Worm (Caenorhabditis elegans) whole organism, mixed stage, embryonic: ENCODE data around the gene F41F3.8.

ENCODE experiments used
- blmp-1 ChIP-seq: fragments of 150-350 bp; optimal IDR thresholded peaks from 2 replicates; lab custom pipeline; 2014; ENCODE audit warnings: missing biosample characterization, missing genetic modification characterization
- ceh-39 ChIP-seq: fragments of 150-350 bp; optimal IDR thresholded peaks from 2 replicates; lab custom pipeline; 2014; ENCODE audit warnings: missing biosample characterization, missing genetic modification characterization
- ceh-83 ChIP-seq: fragments of 200-800 bp; sonication (Bioruptor generic); optimal IDR thresholded peaks from 2 replicates; lab custom pipeline; 2018; ENCODE audit warnings: mild to moderate bottlenecking, missing genetic modification characterization, missing compliant biosample characterization
- ces-1 ChIP-seq: fragments of 150-350 bp; optimal IDR thresholded peaks from 2 replicates; lab custom pipeline; 2014; ENCODE audit warnings: missing biosample characterization, missing genetic modification reagents, missing genetic modification characterization
- cnd-1 ChIP-seq: fragments of 200-800 bp; sonication (Bioruptor generic); optimal IDR thresholded peaks from 2 replicates; lab custom pipeline; 2018; ENCODE audit warnings: mild to moderate bottlenecking, missing genetic modification characterization, missing compliant biosample characterization
- elt-1 ChIP-seq: sonication (generic microtip); optimal IDR thresholded peaks from 2 replicates; lab custom pipeline; 2017; ENCODE audit warnings: missing genetic modification characterization, mild to moderate bottlenecking, missing compliant biosample characterization, antibody characterized with exemption, moderate library complexity, borderline replicate concordance; ENCODE audit not compliant: insufficient read depth
- elt-3 ChIP-seq: fragments of 150-350 bp; optimal IDR thresholded peaks from 2 replicates; lab custom pipeline; 2014; ENCODE audit warnings: missing biosample characterization, missing genetic modification characterization
- flh-1 ChIP-seq: fragments of 200-800 bp; sonication (Bioruptor generic); optimal IDR thresholded peaks from 2 replicates; lab custom pipeline; 2018; ENCODE audit warnings: mild to moderate bottlenecking, missing genetic modification characterization, moderate library complexity, missing compliant biosample characterization
- ham-2 ChIP-seq: fragments of 200-800 bp; sonication (Bioruptor generic); optimal IDR thresholded peaks from 2 replicates; lab custom pipeline; 2018; ENCODE audit warnings: mild to moderate bottlenecking, missing genetic modification characterization, missing compliant biosample characterization
- hlh-1 ChIP-seq: fragments of 150-350 bp; optimal IDR thresholded peaks from 2 replicates; lab custom pipeline; 2014; ENCODE audit warnings: missing biosample characterization, missing genetic modification reagents, missing genetic modification characterization
- lin-13 ChIP-seq: fragments of 150-350 bp; optimal IDR thresholded peaks from 2 replicates; lab custom pipeline; 2014; ENCODE audit warnings: missing biosample characterization, missing genetic modification characterization
- lin-32 ChIP-seq: fragments of 200-800 bp; sonication (Bioruptor generic); optimal IDR thresholded peaks from 2 replicates; lab custom pipeline; 2018; ENCODE audit warnings: mild to moderate bottlenecking, missing genetic modification characterization, missing compliant biosample characterization
- lsy-2 ChIP-seq: fragments of 150-350 bp; optimal IDR thresholded peaks from 2 replicates; lab custom pipeline; 2014; ENCODE audit warnings: missing biosample characterization, missing genetic modification characterization
- mab-5 ChIP-seq: fragments of 150-350 bp; optimal IDR thresholded peaks from 2 replicates; lab custom pipeline; 2014; ENCODE audit warnings: missing biosample characterization, missing genetic modification characterization
- mep-1 ChIP-seq: fragments of 150-350 bp; optimal IDR thresholded peaks from 2 replicates; lab custom pipeline; 2017; ENCODE audit warnings: missing biosample characterization, missing genetic modification reagents, missing genetic modification characterization, inconsistent platforms
- nhr-12 ChIP-seq: fragments of 150-350 bp; optimal IDR thresholded peaks from 2 replicates; lab custom pipeline; 2014; ENCODE audit warnings: missing biosample characterization, missing genetic modification characterization
- nhr-2 ChIP-seq: fragments of 150-350 bp; optimal IDR thresholded peaks from 2 replicates; lab custom pipeline; 2014; ENCODE audit warnings: missing biosample characterization, missing genetic modification characterization
- nhr-237 ChIP-seq: fragments of 150-350 bp; optimal IDR thresholded peaks from 2 replicates; lab custom pipeline; 2014; ENCODE audit warnings: missing biosample characterization, missing genetic modification characterization
- nhr-28 ChIP-seq: fragments of 150-350 bp; optimal IDR thresholded peaks from 2 replicates; lab custom pipeline; 2014; ENCODE audit warnings: missing biosample characterization, missing genetic modification characterization
- pha-4 ChIP-seq: fragments of 150-350 bp; optimal IDR thresholded peaks from 2 replicates; lab custom pipeline; 2018; ENCODE audit warnings: missing biosample characterization, missing genetic modification reagents, missing genetic modification characterization
- sem-2 ChIP-seq: fragments of 200-800 bp; sonication (Bioruptor generic); optimal IDR thresholded peaks from 2 replicates; lab custom pipeline; 2018; ENCODE audit warnings: mild to moderate bottlenecking, missing genetic modification characterization, missing compliant biosample characterization
- snpc-4 ChIP-seq: fragments of 150-350 bp; optimal IDR thresholded peaks from 2 replicates; lab custom pipeline; 2014; ENCODE audit warnings: missing biosample characterization, missing genetic modification characterization
- sptf-1 ChIP-seq: sonication (generic microtip); optimal IDR thresholded peaks from 2 replicates; lab custom pipeline; 2017; ENCODE audit warnings: mild to moderate bottlenecking, missing genetic modification characterization, moderate library complexity, missing compliant biosample characterization
- tbx-8 ChIP-seq: fragments of 200-800 bp; sonication (Bioruptor generic); optimal IDR thresholded peaks from 2 replicates; lab custom pipeline; 2018; ENCODE audit warnings: mild to moderate bottlenecking, missing genetic modification characterization, moderate library complexity, missing compliant biosample characterization
- unc-120 ChIP-seq: sonication (generic microtip); optimal IDR thresholded peaks from 2 replicates; lab custom pipeline; 2017; ENCODE audit warnings: missing genetic modification characterization, missing compliant biosample characterization; ENCODE audit not compliant: poor library complexity, severe bottlenecking
- unc-39 ChIP-seq: fragments of 150-350 bp; optimal IDR thresholded peaks from 2 replicates; lab custom pipeline; 2014; ENCODE audit warnings: missing biosample characterization, missing genetic modification characterization
- zip-8 ChIP-seq: fragments of 150-350 bp; optimal IDR thresholded peaks from 2 replicates; lab custom pipeline; 2014; ENCODE audit warnings: missing biosample characterization, missing genetic modification characterization
- ztf-11 ChIP-seq: fragments of 150-350 bp; optimal IDR thresholded peaks from 2 replicates; lab custom pipeline; 2014; ENCODE audit warnings: missing biosample characterization, missing genetic modification characterization

The F41F3.8 gene

ce11 chrV:4647857-4648256 is 770 bp upstream of the F41F3.8 start, which contains the start of gene F41F3.3 (continued):
- TF ChIP-seq unc-120: peak; percentile 18
- TF ChIP-seq ces-1 (GFP tag; lab: Kevin White, UChicago): no peak
- no peak for TF ChIP-seq mab-5 (tag; lab: Kevin White, UChicago)
- peak; percentile 64 for TF ChIP-seq sptf-1
- no peak for TF ChIP-seq lsy-2 (tag; lab: Kevin White, UChicago)
- no peak for TF ChIP-seq snpc-4 (tag; lab: Kevin White, UChicago)
- no peak for TF ChIP-seq lin-13 (tag; lab: Kevin White, UChicago)
- TF ChIP-seq unc-39 (tag; lab: Kevin White, UChicago): no peak
- TF ChIP-seq sem-2: peak; percentile 14

DNA sequence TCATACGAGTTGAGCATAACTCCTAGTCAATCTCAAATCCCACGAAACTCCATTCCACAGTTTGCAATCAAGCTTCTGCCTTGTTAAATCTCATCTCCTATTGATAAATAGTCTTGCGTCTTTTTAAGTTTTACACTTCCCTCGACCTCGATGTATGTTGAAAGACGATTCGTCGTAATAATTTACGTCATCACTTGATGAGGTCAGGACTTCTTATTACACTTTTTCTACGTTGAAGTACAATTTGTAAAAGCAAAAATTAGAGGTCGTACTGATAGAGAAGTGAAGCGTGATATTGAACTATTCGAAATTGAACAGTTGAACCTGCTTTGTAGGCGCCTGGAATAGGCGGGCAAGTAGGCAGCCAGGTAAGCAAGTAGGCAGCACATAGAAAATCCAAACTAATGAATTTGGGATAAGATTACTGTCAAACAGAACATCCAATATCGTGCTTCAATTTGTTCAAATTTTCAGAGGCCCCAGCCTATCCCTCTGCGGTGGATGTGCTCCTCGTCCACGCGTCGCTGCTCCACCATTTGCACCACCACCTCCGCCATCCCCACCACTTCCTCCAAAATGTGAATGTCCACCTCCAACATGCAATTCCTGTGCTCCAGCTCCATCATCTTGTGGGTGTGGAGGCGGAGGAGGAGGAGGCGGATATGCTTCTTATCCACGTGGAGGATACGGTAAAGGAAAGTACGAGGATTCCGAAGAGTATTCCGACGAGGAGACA is 1.2 kb downstream of the F41F3.8 start:
- TF ChIP-seq nhr-2 (tag; lab: Kevin White, UChicago) (no peak), nhr-28 (tag; lab: Kevin White, UChicago) (no peak), nhr-12 (tag; lab: Kevin White, UChicago) (no peak), mep-1 (tag; lab: Kevin White, UChicago) (no peak), blmp-1 (tag; lab: Kevin White, UChicago) (no peak), elt-1 (tag; lab: Kevin White, UChicago) (no peak), mab-5 (tag; lab: Kevin White, UChicago) (no peak)

ce11 chrV:4651480-4651879 is 2.9 kb downstream of the F41F3.8 start:
- TF ChIP-seq pha-4 (tag; lab: Kevin White, UChicago) (no peak), lin-32 (no peak), ztf-11 (tag; lab: Kevin White, UChicago) (no peak), elt-1 (tag; lab: Kevin White, UChicago) (peak; percentile 53), blmp-1 (tag; lab: Kevin White, UChicago) (no peak), ham-2 (GFP tag; lab: Kevin White, UChicago) (peak; percentile 20)

DNA sequence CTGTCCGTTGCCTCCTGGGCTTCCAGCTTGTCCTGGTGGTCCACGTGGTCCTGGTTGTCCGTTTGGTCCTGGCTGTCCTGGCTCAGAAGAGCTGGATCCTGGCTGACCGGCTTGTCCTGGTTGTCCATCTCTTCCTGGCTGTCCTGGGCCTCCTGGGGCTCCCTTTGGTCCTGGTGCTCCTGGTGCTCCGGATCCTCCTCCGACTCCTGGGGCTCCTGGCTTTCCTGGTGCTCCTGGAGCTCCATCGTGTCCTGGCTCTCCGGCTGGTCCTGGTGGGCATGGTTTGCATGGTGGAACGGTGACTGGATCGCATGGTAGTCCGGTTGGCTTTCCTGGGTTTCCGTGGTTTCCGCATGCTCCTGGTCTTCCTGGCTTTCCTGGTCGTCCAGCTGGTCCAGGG is 4.5 kb downstream of the F41F3.8 start:
- TF ChIP-seq nhr-2 (tag; lab: Kevin White, UChicago): no peak

ce11 chrV:4653871-4654605 is 5.4 kb downstream of the F41F3.8 start, which contains the start of the genes col-139 and F41F3.1:
Gene col-139 (minus strand): TSS chrV:4653971.
Gene F41F3.1 (plus strand): TSS chrV:4654555.
- no peak for TF ChIP-seq ceh-39 (tag; lab: Kevin White, UChicago)
- TF ChIP-seq elt-3: no peak
- TF ChIP-seq zip-8: no peak
- TF ChIP-seq nhr-237 (tag; lab: Kevin White, UChicago): no peak
- no peak for TF ChIP-seq ces-1 (GFP tag; lab: Kevin White, UChicago)
- TF ChIP-seq hlh-1 (tag; lab: Kevin White, UChicago): no peak
- no peak for TF ChIP-seq tbx-8 (GFP tag; lab: Kevin White, UChicago)
- no peak for TF ChIP-seq nhr-28 (tag; lab: Kevin White, UChicago)
- no peak for TF ChIP-seq lsy-2 (tag; lab: Kevin White, UChicago)
- TF ChIP-seq lin-32: no peak
- no peak for TF ChIP-seq ham-2 (GFP tag; lab: Kevin White, UChicago)
- no peak for TF ChIP-seq nhr-12 (tag; lab: Kevin White, UChicago)

DNA sequence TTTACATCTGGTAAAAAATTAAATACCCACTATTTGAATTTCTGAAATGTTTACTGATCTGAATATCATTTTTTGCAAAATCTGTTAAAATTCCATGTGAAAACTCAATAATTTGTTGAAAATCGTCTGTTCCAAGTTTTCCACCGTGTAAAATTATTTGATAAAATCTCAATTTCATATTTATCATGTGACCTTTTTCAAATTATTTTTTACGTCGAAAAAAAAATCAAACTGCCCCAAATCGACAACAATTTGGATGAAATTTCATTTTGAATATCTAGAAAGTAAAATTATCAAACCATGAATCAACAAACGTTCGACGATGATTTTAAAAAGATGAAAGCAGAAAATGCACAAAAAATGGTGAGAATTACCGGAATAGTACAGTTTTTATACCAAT is 6.5 kb downstream of the F41F3.8 start, which contains the start of gene F41F3.9:
F41F3.9 (plus strand) TSS at position 301 of the 400 bp plus-strand sequence.
- TF ChIP-seq sem-2: no peak
- TF ChIP-seq ceh-83 (GFP tag; lab: Kevin White, UChicago): no peak
- TF ChIP-seq cnd-1: no peak
- TF ChIP-seq flh-1: no peak
